Worm (Caenorhabditis elegans): ENCODE results near the gene nhr-150.

DNA sequence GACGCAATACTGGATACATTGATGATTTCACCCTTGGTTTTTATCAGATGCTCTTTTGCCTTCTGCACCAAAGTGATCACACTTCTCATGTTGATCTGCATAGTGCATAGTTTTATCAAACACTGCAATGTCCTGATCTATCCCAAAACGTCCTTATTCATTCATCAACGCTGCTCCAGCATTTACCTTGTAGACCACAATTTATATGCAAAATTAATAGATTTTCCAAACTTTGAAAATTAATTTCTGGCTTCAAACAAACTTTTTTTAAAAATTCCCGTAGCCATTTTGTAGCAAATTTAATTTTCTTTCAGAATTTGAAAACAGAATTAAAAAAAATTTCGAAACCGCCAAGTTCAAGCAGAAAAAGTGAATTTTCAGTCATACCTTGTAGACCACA is 3.3 kb upstream of the nhr-150 start, which contains the start of gene C06B8.3:
- no peak for TF ChIP-seq W03F9.2 (tag; optimal IDR thresholded peaks at IDR 0.05)
- no peak for TF ChIP-seq him-1 (tag; optimal IDR thresholded peaks at IDR 0.05)
- TF ChIP-seq dao-5 (tag; optimal IDR thresholded peaks at IDR 0.05) = no peak
